Worm (Caenorhabditis elegans): ENCODE data around the gene polh-1.

- TF ChIP-seq W03F9.2 (tag; optimal IDR thresholded peaks at IDR 0.05): no peak
- TF ChIP-seq him-1 (tag; optimal IDR thresholded peaks at IDR 0.05): no peak
Observed at ce11 chrIII:1922081-1922480, 28.0 kb downstream of the polh-1 start.

All from whole organism, L4/young adult.